Fruit fly (Drosophila melanogaster) whole organism: ENCODE results near the gene Muted.

Experiments
- CG8478 ChIP-seq: fragments of >200 bp; optimal IDR thresholded peaks from 2 replicates; lab custom pipeline; 2018; ENCODE audit warnings: inconsistent platforms
- EcR ChIP-seq, 2 experiments: fragments of >200 bp; optimal IDR thresholded peaks; 2 replicates each; lab custom pipeline; 2017; ENCODE audit warnings: missing biosample characterization in 2 of 2, missing genetic modification characterization in 2 of 2, missing genetic modification reagents in 2 of 2
- psq ChIP-seq: fragments of >200 bp; optimal IDR thresholded peaks from 2 replicates; lab custom pipeline; 2017

- no peak for TF ChIP-seq CG8478 (lab: Kevin White, UChicago)
- no peak for TF ChIP-seq psq (lab: Kevin White, UChicago)
- no peak for TF ChIP-seq EcR (GFP tag; optimal IDR thresholded peaks at IDR 0.05; lab: Kevin White, UChicago)
Observed at dm6 chr3R:22339510-22339909, 22.9 kb upstream of the Muted start.
